Worm (Caenorhabditis elegans): Measurements from ENCODE around the gene K09E2.2.

Gene K09E2.2

DNA sequence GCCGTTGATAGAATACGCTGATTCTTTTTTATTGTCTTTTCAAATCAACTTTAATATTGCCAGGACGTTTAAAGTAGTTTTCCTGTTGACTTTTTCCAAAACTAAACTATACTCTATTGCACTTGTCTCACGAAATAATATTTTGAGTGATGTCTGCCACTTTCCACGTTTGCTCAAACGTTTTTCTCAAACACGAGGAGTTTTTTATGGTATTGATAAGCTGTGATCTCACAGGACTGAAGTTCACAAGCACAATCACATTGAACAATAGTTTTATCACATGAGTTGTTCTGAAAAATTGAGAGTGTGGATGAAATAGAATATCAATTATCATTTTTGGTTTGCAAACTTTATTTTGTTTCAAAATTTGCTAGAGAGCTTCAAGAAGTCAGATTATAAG, 47.0 kb downstream of the K09E2.2 start:
- TF ChIP-seq tbx-8 (GFP tag; optimal IDR thresholded peaks at IDR 0.05) (no peak), nhr-237 (tag; optimal IDR thresholded peaks at IDR 0.05) (no peak), bed-3 (GFP tag; optimal IDR thresholded peaks at IDR 0.05) (no peak)

DNA sequence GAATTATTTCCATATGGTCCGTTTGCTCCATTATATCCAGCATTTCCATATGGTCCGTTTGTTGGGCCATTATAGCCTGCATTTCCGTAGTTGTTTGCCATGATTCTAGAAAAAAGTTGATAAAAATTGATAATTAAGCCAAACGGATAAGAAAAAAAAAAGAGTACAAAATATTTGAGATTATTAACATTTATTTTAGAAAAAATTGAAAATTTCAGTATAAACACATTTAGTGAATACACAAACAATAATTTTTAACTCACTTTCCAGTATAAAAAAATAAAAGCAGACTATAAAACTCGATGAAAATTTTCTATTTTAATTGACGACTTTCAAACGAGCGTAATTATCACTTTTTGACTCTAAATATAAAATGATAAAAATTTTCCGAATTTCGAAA, 47.8 kb downstream of the K09E2.2 start, which contains the start of gene F53A9.9:
F53A9.9 (minus strand) TSS at position 101 of the 400 bp plus-strand sequence.
- TF ChIP-seq ces-1 (GFP tag; optimal IDR thresholded peaks at IDR 0.05) (no peak), nhr-76 (tag; optimal IDR thresholded peaks at IDR 0.05) (no peak)

DNA sequence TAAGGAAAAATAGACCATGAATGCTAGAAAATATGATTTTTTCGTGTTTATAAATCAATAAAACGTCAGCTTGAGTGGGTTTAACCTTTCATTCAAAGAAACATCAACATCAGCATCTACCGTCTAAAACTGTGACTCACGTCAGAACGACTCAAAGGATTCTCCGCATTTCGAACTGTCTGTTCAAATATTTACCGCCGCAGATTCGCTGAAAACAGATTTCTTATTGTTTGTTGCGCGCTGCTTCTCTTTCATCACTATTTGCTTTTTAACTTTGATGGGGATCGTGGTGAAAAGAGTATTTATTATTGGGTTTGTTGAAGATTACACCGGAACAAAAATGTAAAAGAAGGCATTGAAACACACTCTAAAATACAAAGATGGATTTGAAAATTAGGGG, 48.4 kb downstream of the K09E2.2 start:
- no peak for TF ChIP-seq ztf-11 (tag; optimal IDR thresholded peaks at IDR 0.05)
- no peak for TF ChIP-seq nhr-12 (tag; optimal IDR thresholded peaks at IDR 0.05)
- TF ChIP-seq nhr-237 (tag; optimal IDR thresholded peaks at IDR 0.05): no peak
- no peak for TF ChIP-seq bed-3 (GFP tag; optimal IDR thresholded peaks at IDR 0.05)

DNA sequence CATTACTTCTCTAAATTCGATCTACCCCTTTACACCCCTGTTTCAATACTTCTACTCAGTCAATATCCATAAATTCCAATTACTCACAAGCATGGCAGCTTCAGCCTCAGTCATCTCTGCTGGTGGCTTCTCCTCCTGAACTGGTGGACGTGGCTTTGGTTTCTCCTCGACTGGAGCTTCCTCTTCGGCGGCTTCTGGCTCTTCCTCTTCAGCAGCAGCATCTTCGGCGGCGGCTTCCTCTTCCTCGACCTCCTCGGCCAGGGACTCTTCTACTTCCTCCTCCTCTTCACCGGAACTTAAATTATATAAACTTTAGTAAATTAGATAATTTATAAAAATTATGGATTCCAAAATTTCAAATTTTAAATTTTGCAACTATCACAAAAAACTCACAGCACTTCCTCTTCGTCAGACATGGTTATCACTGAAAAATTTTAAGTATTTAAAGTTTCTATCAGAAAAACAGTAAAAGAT, 50.3 kb downstream of the K09E2.2 start, which contains the start of gene tnt-2:
tnt-2 (minus strand) TSS at position 424 of the 474 bp plus-strand sequence.
- TF ChIP-seq cnd-1 (tag; optimal IDR thresholded peaks at IDR 0.05) (no peak), zip-8 (tag; optimal IDR thresholded peaks at IDR 0.05) (no peak), ham-2 (GFP tag; optimal IDR thresholded peaks at IDR 0.05) (no peak), unc-39 (tag; optimal IDR thresholded peaks at IDR 0.05) (no peak), unc-120 (tag; optimal IDR thresholded peaks at IDR 0.05; ENCODE audit: poor library complexity, severe bottlenecking) (no peak), pha-4 (tag; optimal IDR thresholded peaks at IDR 0.05) (no peak), blmp-1 (tag; optimal IDR thresholded peaks at IDR 0.05) (no peak), mep-1 (tag; optimal IDR thresholded peaks at IDR 0.05) (no peak), sptf-1 (tag; optimal IDR thresholded peaks at IDR 0.05) (no peak), nhr-237 (tag; optimal IDR thresholded peaks at IDR 0.05) (no peak), mls-2 (tag; optimal IDR thresholded peaks at IDR 0.05) (no peak), nhr-12 (tag; optimal IDR thresholded peaks at IDR 0.05) (no peak), hlh-1 (tag; optimal IDR thresholded peaks at IDR 0.05) (no peak), ceh-83 (GFP tag; optimal IDR thresholded peaks at IDR 0.05) (no peak), ceh-43 (GFP tag; optimal IDR thresholded peaks at IDR 0.05) (no peak), tbx-8 (GFP tag; optimal IDR thresholded peaks at IDR 0.05) (no peak), nhr-28 (tag; optimal IDR thresholded peaks at IDR 0.05) (no peak), unc-62 (GFP tag; optimal IDR thresholded peaks at IDR 0.05) (no peak), nhr-76 (tag; optimal IDR thresholded peaks at IDR 0.05) (no peak)

DNA sequence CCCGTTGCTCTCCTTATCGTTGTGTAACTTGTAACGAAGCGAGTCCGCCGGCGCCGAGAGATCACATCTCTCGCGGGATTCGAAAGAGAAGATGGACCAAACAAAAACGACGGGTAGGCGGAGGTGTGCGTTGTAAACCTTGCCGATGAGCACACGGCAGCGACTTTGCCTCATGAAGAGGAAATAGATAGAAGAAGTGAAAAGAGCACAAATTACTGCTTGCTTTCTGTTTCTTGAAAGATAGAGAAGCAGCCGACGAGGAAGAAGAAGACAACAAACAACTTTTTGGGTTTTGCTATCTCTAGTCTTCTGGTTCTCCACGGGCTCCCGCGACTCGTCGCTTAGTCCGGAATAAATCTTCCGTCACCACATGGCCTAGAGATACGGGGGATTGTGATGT, 51.0 kb downstream of the K09E2.2 start:
- TF ChIP-seq hlh-1 (tag; optimal IDR thresholded peaks at IDR 0.05) (peak; percentile 59), lin-13 (tag; optimal IDR thresholded peaks at IDR 0.05) (no peak), unc-62 (GFP tag; optimal IDR thresholded peaks at IDR 0.05) (peak; percentile 64), nhr-12 (tag; optimal IDR thresholded peaks at IDR 0.05) (no peak), unc-120 (tag; optimal IDR thresholded peaks at IDR 0.05; ENCODE audit: poor library complexity, severe bottlenecking) (peak; percentile 86), sptf-1 (tag; optimal IDR thresholded peaks at IDR 0.05) (no peak)

DNA sequence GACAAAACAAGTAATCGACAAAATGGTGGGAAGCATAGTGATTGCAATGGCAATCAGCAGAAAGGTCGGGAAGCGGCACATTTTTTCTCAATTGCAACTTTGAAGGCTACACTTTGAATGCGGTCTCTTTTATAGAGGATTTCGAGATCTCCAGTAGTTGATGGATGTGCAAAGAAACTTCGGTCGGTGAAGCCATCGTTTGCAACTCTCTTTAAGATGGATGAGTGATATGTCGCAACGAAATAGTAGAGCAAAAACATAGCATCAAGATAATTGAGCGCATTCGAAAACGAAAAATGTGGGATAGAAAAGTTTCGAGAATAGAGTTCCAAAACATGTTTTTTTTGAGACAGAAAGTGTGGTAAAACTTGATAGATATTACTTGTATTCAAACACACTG, 54.4 kb downstream of the K09E2.2 start, which contains the start of gene EGAP4.1:
EGAP4.1 (minus strand) TSS at position 101 of the 400 bp plus-strand sequence.
- TF ChIP-seq pha-4 (tag; optimal IDR thresholded peaks at IDR 0.05) (no peak), lsy-2 (tag; optimal IDR thresholded peaks at IDR 0.05) (no peak), mls-2 (tag; optimal IDR thresholded peaks at IDR 0.05) (no peak), zip-8 (tag; optimal IDR thresholded peaks at IDR 0.05) (no peak), ceh-43 (GFP tag; optimal IDR thresholded peaks at IDR 0.05) (no peak), bed-3 (GFP tag; optimal IDR thresholded peaks at IDR 0.05) (no peak)
